Fruit fly (Drosophila melanogaster) whole organism, wandering third instar larva: Measurements from ENCODE around the gene lute.

Experiments
- Abd-B ChIP-seq: fragments of >200 bp; optimal IDR thresholded peaks from 2 replicates; lab custom pipeline; 2017; ENCODE audit warnings: missing biosample characterization, missing genetic modification characterization
- CG32264 ChIP-seq: fragments of 200-800 bp; sonication (Bioruptor generic); optimal IDR thresholded peaks from 2 replicates; lab custom pipeline; 2016; ENCODE audit warnings: missing biosample characterization, missing genetic modification characterization
- CG9705 ChIP-seq: fragments of 200-800 bp; sonication (Bioruptor generic); optimal IDR thresholded peaks from 2 replicates; lab custom pipeline; 2018; ENCODE audit warnings: missing biosample characterization, mild to moderate bottlenecking, missing genetic modification characterization
- CrebA ChIP-seq: fragments of 200-800 bp; sonication (Bioruptor generic); optimal IDR thresholded peaks from 2 replicates; lab custom pipeline; 2016; ENCODE audit warnings: missing biosample characterization, mild to moderate bottlenecking, missing genetic modification characterization, borderline replicate concordance
- Dfd ChIP-seq: fragments of >200 bp; optimal IDR thresholded peaks from 2 replicates; lab custom pipeline; 2017; ENCODE audit warnings: missing biosample characterization, missing genetic modification characterization
- Dif ChIP-seq: fragments of 200-275, 200-300 bp; sonication (Bioruptor generic); optimal IDR thresholded peaks from 2 replicates; lab custom pipeline; 2018; ENCODE audit warnings: missing biosample characterization, missing genetic modification characterization; ENCODE audit not compliant: partially characterized antibody
- GATAd ChIP-seq: sonication (Bioruptor generic); optimal IDR thresholded peaks from 2 replicates; lab custom pipeline; 2016; ENCODE audit warnings: missing biosample characterization, missing genetic modification characterization
- HLH106 ChIP-seq: fragments of 200-800 bp; optimal IDR thresholded peaks from 3 replicates; lab custom pipeline; 2019; ENCODE audit warnings: missing biosample characterization, mild to moderate bottlenecking, missing genetic modification characterization, moderate library complexity
- Hnf4 ChIP-seq: fragments of 200-800 bp; sonication (Bioruptor generic); optimal IDR thresholded peaks from 2 replicates; lab custom pipeline; 2016; ENCODE audit warnings: missing biosample characterization, mild to moderate bottlenecking, missing genetic modification characterization
- Hr78 ChIP-seq: fragments of >200 bp; optimal IDR thresholded peaks from 2 replicates; lab custom pipeline; 2017; ENCODE audit warnings: missing biosample characterization, missing genetic modification characterization
- Hr83 ChIP-seq: fragments of 200-300 bp; sonication (Bioruptor generic); optimal IDR thresholded peaks from 2 replicates; lab custom pipeline; 2016; ENCODE audit warnings: missing biosample characterization, mild to moderate bottlenecking, missing genetic modification characterization, moderate library complexity; ENCODE audit not compliant: poor library complexity, severe bottlenecking
- Jra ChIP-seq: sonication (Bioruptor generic); optimal IDR thresholded peaks from 2 replicates; lab custom pipeline; 2016; ENCODE audit warnings: missing biosample characterization, missing genetic modification characterization
- Mio ChIP-seq: sonication (Bioruptor generic); optimal IDR thresholded peaks from 2 replicates; lab custom pipeline; 2016; ENCODE audit warnings: missing biosample characterization, missing genetic modification characterization
- Myc ChIP-seq: fragments of >200 bp; optimal IDR thresholded peaks from 2 replicates; lab custom pipeline; 2017
- N ChIP-seq: fragments of >200 bp; optimal IDR thresholded peaks from 2 replicates; lab custom pipeline; 2018; ENCODE audit warnings: missing biosample characterization, missing external identifiers, missing genetic modification characterization
- OdsH ChIP-seq: fragments of 200-800 bp; sonication (Bioruptor generic); optimal IDR thresholded peaks from 2 replicates; lab custom pipeline; 2016; ENCODE audit warnings: missing biosample characterization, mild to moderate bottlenecking, missing genetic modification characterization
- Rel ChIP-seq, 2 experiments: fragments of 200-800 bp; sonication (Bioruptor generic) in 1 of 2; optimal IDR thresholded peaks; 2 replicates in 1 of 2; 3 replicates in 1 of 2; lab custom pipeline; 2016 to 2019; ENCODE audit warnings: mild to moderate bottlenecking in 2 of 2, missing biosample characterization in 2 of 2, missing genetic modification characterization in 2 of 2, moderate library complexity in 1 of 2
- Sp1 ChIP-seq: fragments of 200-800 bp; sonication (Bioruptor generic); optimal IDR thresholded peaks from 3 replicates; lab custom pipeline; 2019; ENCODE audit warnings: missing biosample characterization, mild to moderate bottlenecking, missing genetic modification characterization, moderate library complexity
- Vsx2 ChIP-seq: fragments of 200-300, 225-300 bp; sonication (Bioruptor generic); optimal IDR thresholded peaks from 2 replicates; lab custom pipeline; 2018; ENCODE audit warnings: missing biosample characterization, missing genetic modification characterization; ENCODE audit not compliant: partially characterized antibody
- br ChIP-seq: fragments of 200-800 bp; sonication (Bioruptor generic); optimal IDR thresholded peaks from 2 replicates; lab custom pipeline; 2016; ENCODE audit warnings: missing biosample characterization, missing genetic modification characterization
- brk ChIP-seq: fragments of 200-800 bp; sonication (Bioruptor generic); optimal IDR thresholded peaks from 2 replicates; lab custom pipeline; 2016; ENCODE audit warnings: missing biosample characterization, mild to moderate bottlenecking, missing genetic modification characterization
- dl ChIP-seq, 2 experiments: fragments of 175-275, 200-275 bp in 1 of 2; fragments of 200-275 bp in 1 of 2; sonication (Bioruptor generic); optimal IDR thresholded peaks; lab custom pipeline; 2018; ENCODE audit warnings: mild to moderate bottlenecking in 2 of 2, missing biosample characterization in 2 of 2, missing genetic modification characterization in 2 of 2, moderate library complexity in 2 of 2; ENCODE audit not compliant: partially characterized antibody in 2 of 2, insufficient read depth in 1 of 2
- dmrt93B ChIP-seq: fragments of 200-800 bp; sonication (Bioruptor generic); optimal IDR thresholded peaks from 2 replicates; lab custom pipeline; 2018; ENCODE audit warnings: missing biosample characterization, mild to moderate bottlenecking, missing genetic modification characterization
- dsf ChIP-seq: sonication (Bioruptor generic); optimal IDR thresholded peaks from 2 replicates; lab custom pipeline; 2016; ENCODE audit warnings: missing biosample characterization, missing genetic modification characterization, borderline replicate concordance
- ey ChIP-seq: fragments of 200-800 bp; sonication (Bioruptor generic); optimal IDR thresholded peaks from 2 replicates; lab custom pipeline; 2016; ENCODE audit warnings: missing biosample characterization, missing genetic modification characterization
- foxo ChIP-seq, 2 experiments: fragments of 200-800 bp; sonication (Bioruptor generic); optimal IDR thresholded peaks; 2 replicates in 1 of 2; 3 replicates in 1 of 2; lab custom pipeline; 2016 to 2017; ENCODE audit warnings: missing biosample characterization in 2 of 2, missing genetic modification characterization in 2 of 2
- fru ChIP-seq: fragments of 200-800 bp; sonication (Bioruptor generic); optimal IDR thresholded peaks from 3 replicates; lab custom pipeline; 2016; ENCODE audit warnings: missing biosample characterization, mild to moderate bottlenecking, missing genetic modification characterization
- h ChIP-seq: fragments of 200-800 bp; sonication (Bioruptor generic); optimal IDR thresholded peaks from 3 replicates; lab custom pipeline; 2016; ENCODE audit warnings: missing biosample characterization, mild to moderate bottlenecking, missing genetic modification characterization
- jim ChIP-seq: fragments of 175-275, 200-325 bp; sonication (Bioruptor generic); optimal IDR thresholded peaks from 2 replicates; lab custom pipeline; 2016; ENCODE audit warnings: missing biosample characterization, mild to moderate bottlenecking, missing genetic modification characterization
- lola ChIP-seq: fragments of >200 bp; optimal IDR thresholded peaks from 2 replicates; lab custom pipeline; 2017; ENCODE audit warnings: missing biosample characterization, missing genetic modification characterization
- pan ChIP-seq: fragments of >200 bp; optimal IDR thresholded peaks from 2 replicates; lab custom pipeline; 2017
- psq ChIP-seq: fragments of 200-800 bp; sonication (Bioruptor generic); optimal IDR thresholded peaks from 3 replicates; lab custom pipeline; 2017; ENCODE audit warnings: missing biosample characterization, mild to moderate bottlenecking, missing genetic modification characterization, moderate library complexity
- rgr ChIP-seq: fragments of 200-800 bp; sonication (Bioruptor generic); optimal IDR thresholded peaks from 3 replicates; lab custom pipeline; 2016; ENCODE audit warnings: missing biosample characterization, mild to moderate bottlenecking, missing genetic modification characterization
- sage ChIP-seq: fragments of 200-800 bp; sonication (Bioruptor generic); optimal IDR thresholded peaks from 2 replicates; lab custom pipeline; 2016; ENCODE audit warnings: missing biosample characterization, mild to moderate bottlenecking, missing genetic modification characterization
- sv ChIP-seq: fragments of 200-800 bp; sonication (Bioruptor generic); optimal IDR thresholded peaks from 3 replicates; lab custom pipeline; 2016; ENCODE audit warnings: missing biosample characterization, missing genetic modification characterization
- tai ChIP-seq: sonication (Bioruptor generic); optimal IDR thresholded peaks from 2 replicates; lab custom pipeline; 2016; ENCODE audit warnings: missing biosample characterization, missing genetic modification characterization
- usp ChIP-seq: fragments of >200 bp; optimal IDR thresholded peaks from 2 replicates; lab custom pipeline; 2017; ENCODE audit warnings: missing biosample characterization, missing genetic modification characterization
- woc ChIP-seq: sonication (Bioruptor generic); optimal IDR thresholded peaks from 2 replicates; lab custom pipeline; 2016; ENCODE audit warnings: missing biosample characterization, mild to moderate bottlenecking, missing genetic modification characterization

Gene lute

DNA sequence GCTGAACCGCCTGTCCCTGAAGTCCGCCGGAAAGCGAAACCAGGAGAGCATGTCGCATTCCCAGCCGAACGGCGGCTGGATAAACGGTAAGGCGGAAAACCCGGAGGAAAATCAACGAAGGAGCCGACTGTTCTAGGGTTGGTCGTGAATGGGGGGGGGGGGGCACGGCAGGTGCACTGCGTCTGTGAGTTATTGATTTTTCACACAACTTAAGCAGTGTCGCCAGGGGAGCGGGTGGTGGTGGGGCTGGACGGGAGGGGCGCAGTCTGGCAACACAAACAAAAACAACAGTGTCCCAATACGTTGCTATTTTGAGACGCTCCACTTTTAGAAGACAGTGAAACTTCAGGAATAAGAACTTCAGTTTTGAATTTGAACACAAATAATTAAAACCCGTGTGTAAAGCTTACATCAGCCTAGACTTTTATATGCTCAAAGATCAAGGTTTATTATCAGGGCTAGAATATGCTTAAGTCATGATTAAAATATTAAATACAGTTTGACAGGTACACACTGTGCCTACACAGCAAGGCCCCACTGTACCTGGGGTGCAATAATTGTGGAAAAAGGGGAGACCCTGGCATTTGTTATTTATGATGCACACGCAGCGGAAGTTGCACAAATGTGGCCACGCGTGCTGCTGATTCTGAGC lies 6.5 kb downstream of the lute start:
- TF ChIP-seq OdsH (GFP tag; lab: Kevin White, UChicago) (peak; percentile 63), dsf (GFP tag; lab: Kevin White, UChicago) (no peak), dmrt93B (GFP tag; lab: Kevin White, UChicago) (peak; percentile 65), Dif (no peak), sage (GFP tag; lab: Kevin White, UChicago) (no peak), Hr78 (GFP tag; lab: Kevin White, UChicago) (no peak), fru (peak; percentile 73), woc (GFP tag; lab: Kevin White, UChicago) (peak; percentile 52), CG32264 (GFP tag; lab: Kevin White, UChicago) (peak; percentile 4), Hr83 (GFP tag; lab: Kevin White, UChicago) (no peak), Rel (GFP tag; optimal IDR thresholded peaks at IDR 0.05; lab: Kevin White, UChicago) (no peak), Rel (tag; optimal IDR thresholded peaks at IDR 0.05; lab: Kevin White, UChicago) (peak; percentile 83), ey (GFP tag; lab: Kevin White, UChicago) (peak; percentile 69), dl (GFP tag; optimal IDR thresholded peaks at IDR 0.05; lab: Kevin White, UChicago; ENCODE audit: insufficient read depth in 1 of 2, partially characterized antibody in 2 of 2) (no peak), Dfd (peak; percentile 5), tai (no peak), CG9705 (peak; percentile 37), CrebA (GFP tag; lab: Kevin White, UChicago) (no peak), HLH106 (tag; lab: Kevin White, UChicago) (peak; percentile 78), usp (GFP tag; lab: Kevin White, UChicago) (no peak), Sp1 (GFP tag; lab: Kevin White, UChicago) (peak; percentile 48), Mio (no peak), pan (lab: Kevin White, UChicago) (no peak), sv (GFP tag; lab: Kevin White, UChicago) (peak; percentile 11), lola (no peak), h (peak; percentile 84), Hnf4 (GFP tag; lab: Kevin White, UChicago) (peak; percentile 69), foxo (GFP tag; optimal IDR thresholded peaks at IDR 0.05; lab: Kevin White, UChicago) (peak in 1 of 2 experiments; percentile 81), br (GFP tag; lab: Kevin White, UChicago) (peak; percentile 71), N (no peak), Myc (lab: Kevin White, UChicago) (no peak), brk (GFP tag; lab: Kevin White, UChicago) (no peak), jim (no peak), rgr (GFP tag; lab: Kevin White, UChicago) (peak; percentile 64), GATAd (GFP tag; lab: Kevin White, UChicago) (no peak), Abd-B (GFP tag; lab: Kevin White, UChicago) (no peak), psq (GFP tag; lab: Kevin White, UChicago) (peak; percentile 60), Vsx2 (GFP tag; lab: Kevin White, UChicago) (no peak)

- TF ChIP-seq Mio (peak; percentile 76), sage (GFP tag; lab: Kevin White, UChicago) (peak; percentile 89), foxo (GFP tag; optimal IDR thresholded peaks at IDR 0.05; lab: Kevin White, UChicago) (peak; percentile 45 to 97), h (peak; percentile 97), Vsx2 (GFP tag; lab: Kevin White, UChicago) (no peak), CrebA (GFP tag; lab: Kevin White, UChicago) (no peak), dsf (GFP tag; lab: Kevin White, UChicago) (peak; percentile 91), rgr (GFP tag; lab: Kevin White, UChicago) (peak; percentile 97), Dfd (peak; percentile 79), fru (peak; percentile 95), OdsH (GFP tag; lab: Kevin White, UChicago) (peak; percentile 95), Hr78 (GFP tag; lab: Kevin White, UChicago) (no peak), Sp1 (GFP tag; lab: Kevin White, UChicago) (peak; percentile 95), woc (GFP tag; lab: Kevin White, UChicago) (peak; percentile 98), sv (GFP tag; lab: Kevin White, UChicago) (peak; percentile 97), tai (peak; percentile 97), Abd-B (GFP tag; lab: Kevin White, UChicago) (no peak), Dif (no peak), CG9705 (peak; percentile 95), Hnf4 (GFP tag; lab: Kevin White, UChicago) (peak; percentile 97), Myc (lab: Kevin White, UChicago) (peak; percentile 47), dl (GFP tag; optimal IDR thresholded peaks at IDR 0.05; lab: Kevin White, UChicago; ENCODE audit: insufficient read depth in 1 of 2, partially characterized antibody in 2 of 2) (no peak), Rel (GFP tag; optimal IDR thresholded peaks at IDR 0.05; lab: Kevin White, UChicago) (peak; percentile 18), Rel (tag; optimal IDR thresholded peaks at IDR 0.05; lab: Kevin White, UChicago) (peak; percentile 79), psq (GFP tag; lab: Kevin White, UChicago) (peak; percentile 94), Jra (peak; percentile 94), dmrt93B (GFP tag; lab: Kevin White, UChicago) (peak; percentile 93), CG32264 (GFP tag; lab: Kevin White, UChicago) (peak; percentile 92), pan (lab: Kevin White, UChicago) (no peak), br (GFP tag; lab: Kevin White, UChicago) (peak; percentile 95), lola (no peak), N (no peak), Hr83 (GFP tag; lab: Kevin White, UChicago) (peak; percentile 60), brk (GFP tag; lab: Kevin White, UChicago) (peak; percentile 97), HLH106 (tag; lab: Kevin White, UChicago) (peak; percentile 97), GATAd (GFP tag; lab: Kevin White, UChicago) (peak; percentile 93), usp (GFP tag; lab: Kevin White, UChicago) (no peak), ey (GFP tag; lab: Kevin White, UChicago) (peak; percentile 96), jim (peak; percentile 8)
- TF ChIP-seq, all 38 proteins: peak for 28
These were observed 11.6 kb downstream of the lute start, which contains the start of the genes Brf and sds22 for dm6 chr3R:17391313-17391845. Gene Brf (minus strand): TSS chr3R:17391337. Gene sds22 (plus strand): TSS chr3R:17391594.
